Worm (Caenorhabditis elegans) whole organism, L1 larva: ENCODE results near the gene R10E11.5.

Experiments used
- efl-1 ChIP-seq, 4 experiments: fragments of 150-350 bp; optimal IDR thresholded peaks in 3 of 4; peaks in 1 of 4; 1 replicate in 1 of 4; 2 replicates in 3 of 4; lab custom pipeline; 2014; ENCODE audit warnings: missing biosample characterization in 2 of 4, missing genetic modification characterization in 2 of 4, missing genetic modification reagents in 2 of 4
- rnt-1 ChIP-seq: sonication (generic microtip); optimal IDR thresholded peaks from 2 replicates; lab custom pipeline; 2016; ENCODE audit warnings: mild to moderate bottlenecking, missing genetic modification characterization, moderate library complexity, missing compliant biosample characterization
- sox-4 ChIP-seq: sonication (generic microtip); optimal IDR thresholded peaks from 2 replicates; lab custom pipeline; 2016; ENCODE audit warnings: missing genetic modification characterization, missing compliant biosample characterization

DNA sequence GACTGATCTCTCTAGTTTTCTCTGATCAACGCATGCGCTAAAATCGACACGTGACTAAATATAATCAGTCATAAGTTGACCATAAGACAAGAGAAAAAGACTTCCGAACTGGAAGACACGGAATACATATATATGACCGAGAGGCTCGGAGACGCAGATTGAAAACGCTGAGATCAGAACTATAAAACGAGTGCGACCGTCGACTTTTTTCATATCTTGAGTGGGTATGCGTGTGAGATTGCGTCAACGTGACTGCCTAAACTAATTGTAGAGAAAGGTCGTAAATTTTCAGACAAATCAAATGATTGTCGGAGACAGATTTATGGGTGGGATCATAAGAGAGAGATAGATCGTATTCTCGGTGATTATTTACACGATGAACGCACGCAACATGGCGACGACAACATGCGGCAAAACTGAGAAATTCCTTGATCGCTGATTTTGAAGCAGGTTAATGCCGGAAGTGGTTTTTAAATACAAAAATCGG lies 18.1 kb upstream of the R10E11.5 start:
- TF ChIP-seq sox-4 (no peak), efl-1 (optimal IDR thresholded peaks at IDR 0.05; lab: Kevin White, UChicago) (no peak), efl-1 (GFP tag; optimal IDR thresholded peaks at IDR 0.05 in 1 of 2; lab: Kevin White, UChicago) (peak in 1 of 2 experiments; percentile 91), rnt-1 (tag; lab: Kevin White, UChicago) (peak; percentile 21)
